Worm (Caenorhabditis elegans): Measurements from ENCODE around the gene plk-3.

- TF ChIP-seq flt-1 (GFP tag; IDR thresholded peaks at IDR 0.05) (no peak), pes-1 (GFP tag; IDR thresholded peaks at IDR 0.05) (no peak), scrt-1 (GFP tag; IDR thresholded peaks at IDR 0.05) (no peak), F13C5.2 (tag; optimal IDR thresholded peaks at IDR 0.05) (no peak), ama-1 (optimal IDR thresholded peaks at IDR 0.05) (no peak), hmbx-1 (tag; optimal IDR thresholded peaks at IDR 0.05) (no peak), aly-1 (tag; optimal IDR thresholded peaks at IDR 0.05) (no peak), tra-4 (tag; optimal IDR thresholded peaks at IDR 0.05) (no peak), tbx-37 (GFP tag; conservative IDR thresholded peaks at IDR 0.05) (no peak)
These were observed 1.8 kb upstream of the plk-3 start, which contains the start of gene slc-25A18.2 for ce11 chrIV:7474826-7475225.

All from whole organism, early embryonic.